Worm (Caenorhabditis elegans): Measurements from ENCODE around the gene F13B12.3.

DNA sequence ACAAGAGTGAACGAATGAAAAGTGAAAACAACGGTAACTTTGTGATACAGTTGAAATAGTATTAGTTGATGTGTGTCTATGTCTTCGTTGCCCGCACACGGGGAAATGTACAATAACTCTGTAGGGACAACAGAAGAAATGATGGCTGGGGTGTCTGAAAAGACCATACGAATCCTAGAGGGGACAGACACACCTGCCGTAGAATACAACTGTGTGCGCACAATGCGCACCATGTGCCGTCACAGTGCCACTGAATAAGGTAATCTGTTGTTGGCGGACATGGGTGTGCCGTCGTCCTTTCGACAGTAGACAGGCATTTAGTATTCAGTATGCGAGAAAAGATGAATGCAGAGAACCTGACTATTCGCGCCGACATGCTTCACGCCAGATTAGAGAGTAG is 17.7 kb upstream of the F13B12.3 start:
- TF ChIP-seq W03F9.2 (tag; optimal IDR thresholded peaks at IDR 0.05) (no peak), him-1 (tag; optimal IDR thresholded peaks at IDR 0.05) (no peak)

All from whole organism, L4/young adult.